Fruit fly (Drosophila melanogaster) whole organism, embryonic: ENCODE data around the gene CG34107.
A peak's percentile ranks its signal among the peaks of the same experiment; 100 is the strongest.

Experiments used
- ATbp ChIP-seq: fragments of 200-800 bp; sonication (Bioruptor generic); optimal IDR thresholded peaks from 2 replicates; lab custom pipeline; 2017; ENCODE audit warnings: missing biosample characterization, mild to moderate bottlenecking, missing genetic modification characterization, missing genetic modification reagents
- BtbVII ChIP-seq: fragments of 200-800 bp; sonication (Bioruptor generic); optimal IDR thresholded peaks from 3 replicates; lab custom pipeline; 2017; ENCODE audit warnings: missing biosample characterization, mild to moderate bottlenecking, missing genetic modification characterization
- CG10366 ChIP-seq: fragments of 200-800 bp; sonication (Bioruptor generic); IDR thresholded peaks from 2 replicates; pipeline ENCODE4 v1.3.6; 2022; ENCODE audit warnings: missing biosample characterization, missing genetic modification characterization
- CG11247 ChIP-seq: fragments of 200-800 bp; sonication (Bioruptor generic); IDR thresholded peaks from 2 replicates; pipeline ENCODE4 v1.3.6; 2022; ENCODE audit warnings: missing biosample characterization, missing genetic modification characterization
- CG12071 ChIP-seq: fragments of 200-800 bp; sonication (Bioruptor generic); optimal IDR thresholded peaks from 3 replicates; lab custom pipeline; 2018; ENCODE audit warnings: missing biosample characterization, mild to moderate bottlenecking, missing genetic modification characterization
- CG12659 ChIP-seq: fragments of 200-800 bp; sonication (Bioruptor generic); optimal IDR thresholded peaks from 3 replicates; lab custom pipeline; 2017; ENCODE audit warnings: mild to moderate bottlenecking, missing biosample characterization, missing genetic modification reagents, missing genetic modification characterization
- CG12744 ChIP-seq: fragments of 200-800 bp; sonication (Bioruptor generic); optimal IDR thresholded peaks from 2 replicates; lab custom pipeline; 2016; ENCODE audit warnings: missing biosample characterization, missing genetic modification characterization
- CG17385 ChIP-seq: fragments of 200-800 bp; sonication (Bioruptor generic); optimal IDR thresholded peaks from 3 replicates; lab custom pipeline; 2018; ENCODE audit warnings: missing biosample characterization, mild to moderate bottlenecking, missing genetic modification characterization
- CG18262 ChIP-seq: fragments of 200-800 bp; optimal IDR thresholded peaks from 3 replicates; lab custom pipeline; 2019; ENCODE audit warnings: missing biosample characterization, mild to moderate bottlenecking, missing genetic modification characterization, moderate library complexity
- CG2129 ChIP-seq: fragments of 200-800 bp; sonication (Bioruptor generic); IDR thresholded peaks from 2 replicates; pipeline ENCODE4 v1.3.6; 2022; ENCODE audit warnings: missing biosample characterization, missing genetic modification characterization; ENCODE audit not compliant: partially characterized antibody
- CG30431 ChIP-seq: fragments of 200-800 bp; sonication (Bioruptor generic); optimal IDR thresholded peaks from 2 replicates; lab custom pipeline; 2017; ENCODE audit warnings: missing biosample characterization, missing genetic modification characterization
- CG31365 ChIP-seq: fragments of 200-800 bp; sonication (Bioruptor generic); optimal IDR thresholded peaks from 2 replicates; lab custom pipeline; 2018; ENCODE audit warnings: missing biosample characterization, mild to moderate bottlenecking, missing genetic modification characterization
- CG32772 ChIP-seq: fragments of 200-800 bp; sonication (Bioruptor generic); IDR thresholded peaks from 2 replicates; pipeline ENCODE4 v1.3.6; 2022; ENCODE audit warnings: missing biosample characterization, missing genetic modification characterization
- CG34224 ChIP-seq: fragments of 200-800 bp; sonication (Bioruptor generic); IDR thresholded peaks from 3 replicates; pipeline ENCODE4 v1.3.6; 2022; ENCODE audit warnings: missing biosample characterization, missing genetic modification characterization; ENCODE audit not compliant: partially characterized antibody
- CG34422 ChIP-seq: fragments of 200-800 bp; sonication (Bioruptor generic); IDR thresholded peaks from 3 replicates; pipeline ENCODE4 v1.3.6; 2022; ENCODE audit warnings: missing biosample characterization, missing genetic modification characterization
- CG4360 ChIP-seq: fragments of 200-800 bp; sonication (Bioruptor generic); IDR thresholded peaks from 2 replicates; pipeline ENCODE4 v1.3.6; 2022; ENCODE audit warnings: missing biosample characterization, missing genetic modification characterization
- CG4404 ChIP-seq: fragments of 200-800 bp; sonication (Bioruptor generic); IDR thresholded peaks from 2 replicates; pipeline ENCODE4 v1.3.6; 2022; ENCODE audit warnings: missing biosample characterization, missing genetic modification characterization
- CG6689 ChIP-seq: fragments of 200-800 bp; sonication (Bioruptor generic); IDR thresholded peaks from 2 replicates; pipeline ENCODE4 v1.3.6; 2022; ENCODE audit warnings: missing biosample characterization, missing genetic modification characterization
- CG8924 ChIP-seq: fragments of 200-800 bp; optimal IDR thresholded peaks from 3 replicates; lab custom pipeline; 2019; ENCODE audit warnings: missing biosample characterization, mild to moderate bottlenecking, missing genetic modification characterization, moderate library complexity
- CG9932 ChIP-seq: fragments of 200-800 bp; sonication (Bioruptor generic); IDR thresholded peaks from 2 replicates; pipeline ENCODE4 v1.3.6; 2022; ENCODE audit warnings: missing biosample characterization, missing genetic modification characterization
- CrebB ChIP-seq: fragments of 200-800 bp; sonication (Bioruptor generic); optimal IDR thresholded peaks from 3 replicates; lab custom pipeline; 2018; ENCODE audit warnings: missing biosample characterization, mild to moderate bottlenecking, missing genetic modification characterization
- HHEX ChIP-seq: fragments of 200-800 bp; sonication (Bioruptor generic); optimal IDR thresholded peaks from 3 replicates; lab custom pipeline; 2017; ENCODE audit warnings: missing biosample characterization, mild to moderate bottlenecking, missing genetic modification characterization, missing genetic modification reagents
- Hr3 ChIP-seq: fragments of 200-800 bp; sonication (Bioruptor generic); optimal IDR thresholded peaks from 3 replicates; lab custom pipeline; 2016; ENCODE audit warnings: missing biosample characterization, missing genetic modification characterization
- Hr39 ChIP-seq: fragments of >200 bp; optimal IDR thresholded peaks from 2 replicates; lab custom pipeline; 2017
- Nf-YC ChIP-seq: fragments of 200-800 bp; optimal IDR thresholded peaks from 3 replicates; lab custom pipeline; 2019; ENCODE audit warnings: missing biosample characterization, mild to moderate bottlenecking, missing genetic modification characterization, moderate library complexity
- Oli ChIP-seq: fragments of 200-800 bp; sonication (Bioruptor generic); optimal IDR thresholded peaks from 2 replicates; lab custom pipeline; 2018; ENCODE audit warnings: missing biosample characterization, mild to moderate bottlenecking, missing genetic modification characterization, moderate library complexity
- Scr ChIP-seq: fragments of 200-800 bp; sonication (Bioruptor generic); IDR thresholded peaks from 2 replicates; pipeline ENCODE4 v1.3.6; 2022; ENCODE audit warnings: missing biosample characterization, missing genetic modification characterization; ENCODE audit not compliant: partially characterized antibody
- Xrp1 ChIP-seq: fragments of 200-800 bp; sonication (Bioruptor generic); IDR thresholded peaks from 2 replicates; pipeline ENCODE4 v1.3.6; 2022; ENCODE audit warnings: missing biosample characterization, missing genetic modification characterization
- bbx ChIP-seq: fragments of 200-800 bp; sonication (Bioruptor generic); IDR thresholded peaks from 2 replicates; pipeline ENCODE4 v1.3.6; 2022; ENCODE audit warnings: missing biosample characterization, missing genetic modification characterization; ENCODE audit not compliant: partially characterized antibody
- emc ChIP-seq: fragments of 200-800 bp; sonication (Bioruptor generic); optimal IDR thresholded peaks from 2 replicates; lab custom pipeline; 2016; ENCODE audit warnings: missing biosample characterization, missing genetic modification characterization
- fd64A ChIP-seq: fragments of 200-800 bp; sonication (Bioruptor generic); optimal IDR thresholded peaks from 3 replicates; lab custom pipeline; 2018; ENCODE audit warnings: missing biosample characterization, mild to moderate bottlenecking, missing genetic modification characterization
- gcm ChIP-seq: fragments of 200-800 bp; sonication (Bioruptor generic); optimal IDR thresholded peaks from 2 replicates; lab custom pipeline; 2019; ENCODE audit warnings: missing biosample characterization, mild to moderate bottlenecking, missing genetic modification characterization, moderate library complexity
- gfzf ChIP-seq: fragments of 200-800 bp; sonication (Bioruptor generic); optimal IDR thresholded peaks from 2 replicates; lab custom pipeline; 2016; ENCODE audit warnings: missing biosample characterization, mild to moderate bottlenecking, missing genetic modification characterization, moderate library complexity
- hb ChIP-seq: fragments of 200-800 bp; sonication (Bioruptor generic); IDR thresholded peaks from 3 replicates; pipeline ENCODE4 v1.3.6; 2022; ENCODE audit warnings: missing biosample characterization, missing genetic modification characterization; ENCODE audit not compliant: partially characterized antibody
- her ChIP-seq: fragments of 200-800 bp; sonication (Bioruptor generic); optimal IDR thresholded peaks from 2 replicates; lab custom pipeline; 2016; ENCODE audit warnings: missing biosample characterization, missing genetic modification characterization
- klu ChIP-seq: fragments of 200-800 bp; sonication (Bioruptor generic); IDR thresholded peaks from 2 replicates; pipeline ENCODE4 v1.3.6; 2022; ENCODE audit warnings: missing biosample characterization, missing genetic modification characterization
- mam ChIP-seq: fragments of 200-800 bp; sonication (Bioruptor generic); optimal IDR thresholded peaks from 3 replicates; lab custom pipeline; 2016; ENCODE audit warnings: missing biosample characterization, missing genetic modification characterization
- onecut ChIP-seq: fragments of 200-800 bp; sonication (Bioruptor generic); IDR thresholded peaks from 2 replicates; pipeline ENCODE4 v1.3.6; 2022; ENCODE audit warnings: missing biosample characterization, missing genetic modification characterization
- prd ChIP-seq, 3 experiments: fragments of >200 bp in 2 of 3; fragments of 200-800 bp in 1 of 3; sonication (Bioruptor generic) in 1 of 3; optimal IDR thresholded peaks in 2 of 3; IDR thresholded peaks in 1 of 3; 2 replicates in 2 of 3; 3 replicates in 1 of 3; pipeline versions ENCODE4 v1.3.6 to Lab custom; 2017 to 2022; ENCODE audit warnings: missing biosample characterization in 1 of 3, missing genetic modification characterization in 1 of 3
- repo ChIP-seq: fragments of 200-800 bp; sonication (Bioruptor generic); optimal IDR thresholded peaks from 2 replicates; lab custom pipeline; 2016; ENCODE audit warnings: missing biosample characterization, missing genetic modification characterization
- rib ChIP-seq: fragments of 200-800 bp; sonication (Bioruptor generic); IDR thresholded peaks from 2 replicates; pipeline ENCODE4 v1.3.6; 2022; ENCODE audit warnings: missing biosample characterization, missing genetic modification characterization
- salm ChIP-seq: fragments of 200-800 bp; sonication (Bioruptor generic); optimal IDR thresholded peaks from 2 replicates; lab custom pipeline; 2018; ENCODE audit warnings: missing biosample characterization, mild to moderate bottlenecking, missing genetic modification characterization
- toy ChIP-seq: fragments of 200-800 bp; sonication (Bioruptor generic); IDR thresholded peaks from 2 replicates; pipeline ENCODE4 v1.3.6; 2022; ENCODE audit warnings: missing biosample characterization, missing genetic modification characterization
- trh ChIP-seq: fragments of 200-800 bp; sonication (Bioruptor generic); optimal IDR thresholded peaks from 2 replicates; lab custom pipeline; 2016; ENCODE audit warnings: missing biosample characterization, missing genetic modification characterization
- ttk ChIP-seq: fragments of 200-800 bp; sonication (Bioruptor generic); IDR thresholded peaks from 2 replicates; pipeline ENCODE4 v2.1.2; 2022; ENCODE audit warnings: missing biosample characterization, missing genetic modification characterization
- tup ChIP-seq: fragments of 200-800 bp; sonication (Bioruptor generic); optimal IDR thresholded peaks from 2 replicates; lab custom pipeline; 2016; ENCODE audit warnings: missing biosample characterization, mild to moderate bottlenecking, missing genetic modification characterization, moderate library complexity
- wor ChIP-seq: fragments of 200-800 bp; sonication (Bioruptor generic); IDR thresholded peaks from 2 replicates; pipeline ENCODE4 v1.3.6; 2022; ENCODE audit warnings: missing biosample characterization, missing genetic modification characterization
- zf30C ChIP-seq: fragments of 200-800 bp; sonication (Bioruptor generic); optimal IDR thresholded peaks from 3 replicates; lab custom pipeline; 2018; ENCODE audit warnings: missing biosample characterization, mild to moderate bottlenecking, missing genetic modification characterization

Gene CG34107

dm6 chr3R:10261800-10262199 lies 37.1 kb downstream of the CG34107 start, which contains the start of the genes Sirt6 and pont (continued):
- TF ChIP-seq CG4404 (GFP tag; lab: Robert Waterston, UW) (no peak), emc (GFP tag; lab: Kevin White, UChicago) (no peak), ttk (GFP tag; lab: Robert Waterston, UW) (no peak)
- TF ChIP-seq, all 482 proteins: peak for 271

dm6 chr3R:10263972-10264536 lies 39.3 kb downstream of the CG34107 start, which contains the start of gene Nuak:
Gene Nuak (plus strand): TSS chr3R:10264306.
- TF ChIP-seq klu (GFP tag; lab: Robert Waterston, UW), result no peak
- peak; percentile 84 for TF ChIP-seq CG30431 (GFP tag; lab: Kevin White, UChicago)
- no peak for TF ChIP-seq CG10366 (GFP tag; lab: Robert Waterston, UW)
- no peak for TF ChIP-seq fd64A (GFP tag; lab: Kevin White, UChicago)
- peak; percentile 50 for TF ChIP-seq ATbp
- peak; percentile 94 for TF ChIP-seq CG17385
- no peak for TF ChIP-seq CG31365
- no peak for TF ChIP-seq CG6689 (GFP tag; lab: Robert Waterston, UW)
- TF ChIP-seq hb (GFP tag; lab: Robert Waterston, UW), result no peak
- TF ChIP-seq CG12659, result peak; percentile 92
- TF ChIP-seq HHEX (GFP tag; lab: Kevin White, UChicago), result peak; percentile 83
- TF ChIP-seq gfzf (GFP tag; lab: Kevin White, UChicago), result peak; percentile 60
- peak; percentile 44 for TF ChIP-seq salm
- TF ChIP-seq bbx (GFP tag; lab: Robert Waterston, UW), result no peak
- TF ChIP-seq onecut (GFP tag; lab: Robert Waterston, UW), result peak; percentile 74
- peak; percentile 84 for TF ChIP-seq CG18262 (tag; lab: Kevin White, UChicago)
- peak; percentile 70 for TF ChIP-seq CG12071
- TF ChIP-seq CrebB (tag; lab: Kevin White, UChicago), result peak; percentile 72
- TF ChIP-seq BtbVII, result peak; percentile 28
- TF ChIP-seq CG12744 (GFP tag; lab: Kevin White, UChicago), result peak; percentile 88
- TF ChIP-seq CG34224 (GFP tag; lab: Robert Waterston, UW), result no peak
- TF ChIP-seq CG9932 (GFP tag; lab: Robert Waterston, UW), result no peak
- peak; percentile 94 for TF ChIP-seq trh
- no peak for TF ChIP-seq CG2129
- TF ChIP-seq Scr (GFP tag; lab: Robert Waterston, UW), result no peak
- peak; percentile 62 for TF ChIP-seq Oli
- peak; percentile 88 for TF ChIP-seq tup (GFP tag; lab: Kevin White, UChicago)
- no peak for TF ChIP-seq CG34422 (GFP tag; lab: Robert Waterston, UW)
- TF ChIP-seq repo, result peak; percentile 93
- TF ChIP-seq CG4360 (GFP tag; lab: Robert Waterston, UW), result no peak
- TF ChIP-seq Nf-YC (tag; lab: Kevin White, UChicago), result peak; percentile 90
- no peak for TF ChIP-seq CG11247 (GFP tag; lab: Robert Waterston, UW)
- peak; percentile 87 for TF ChIP-seq Hr3 (GFP tag; lab: Kevin White, UChicago)
- TF ChIP-seq Xrp1 (GFP tag; lab: Robert Waterston, UW), result no peak
- TF ChIP-seq mam, result peak; percentile 98
- no peak for TF ChIP-seq CG32772 (GFP tag; lab: Robert Waterston, UW)
- TF ChIP-seq zf30C (GFP tag; lab: Kevin White, UChicago), result no peak
- TF ChIP-seq CG8924 (tag; lab: Kevin White, UChicago), result peak; percentile 72
- TF ChIP-seq Hr39 (lab: Kevin White, UChicago), result no peak
- TF ChIP-seq her, result peak; percentile 93
- no peak for TF ChIP-seq rib (GFP tag; lab: Robert Waterston, UW)
- peak; percentile 59 for TF ChIP-seq gcm
- no peak for TF ChIP-seq prd (optimal IDR thresholded peaks at IDR 0.05; lab: Kevin White, UChicago)
- no peak for TF ChIP-seq prd (GFP tag; IDR thresholded peaks at IDR 0.05; lab: Robert Waterston, UW)
- TF ChIP-seq wor (GFP tag; lab: Robert Waterston, UW), result no peak
- no peak for TF ChIP-seq toy (GFP tag; lab: Robert Waterston, UW)
